Fruit fly (Drosophila melanogaster): Measurements from ENCODE around the gene Gr93b.

- TF ChIP-seq pan (optimal IDR thresholded peaks at IDR 0.05) (no peak), psq (optimal IDR thresholded peaks at IDR 0.05) (no peak), CG8478 (optimal IDR thresholded peaks at IDR 0.05) (no peak)
Observed at dm6 chr3R:21856873-21857243, 13.3 kb upstream of the Gr93b start.
